Worm (Caenorhabditis elegans) whole organism, mixed stage, embryonic: ENCODE data around the gene str-135.

Source experiments
- bed-3 ChIP-seq: fragments of 200-800 bp; sonication (Bioruptor generic); optimal IDR thresholded peaks from 3 replicates; lab custom pipeline; 2018; ENCODE audit warnings: mild to moderate bottlenecking, missing genetic modification characterization, moderate library complexity, missing compliant biosample characterization
- blmp-1 ChIP-seq: fragments of 150-350 bp; optimal IDR thresholded peaks from 2 replicates; lab custom pipeline; 2014; ENCODE audit warnings: missing biosample characterization, missing genetic modification characterization
- ceh-39 ChIP-seq: fragments of 150-350 bp; optimal IDR thresholded peaks from 2 replicates; lab custom pipeline; 2014; ENCODE audit warnings: missing biosample characterization, missing genetic modification characterization
- ceh-43 ChIP-seq: fragments of 200-800 bp; sonication (Bioruptor generic); optimal IDR thresholded peaks from 2 replicates; lab custom pipeline; 2018; ENCODE audit warnings: mild to moderate bottlenecking, missing genetic modification characterization, moderate library complexity, missing compliant biosample characterization
- ceh-83 ChIP-seq: fragments of 200-800 bp; sonication (Bioruptor generic); optimal IDR thresholded peaks from 2 replicates; lab custom pipeline; 2018; ENCODE audit warnings: mild to moderate bottlenecking, missing genetic modification characterization, missing compliant biosample characterization
- ces-1 ChIP-seq: fragments of 150-350 bp; optimal IDR thresholded peaks from 2 replicates; lab custom pipeline; 2014; ENCODE audit warnings: missing biosample characterization, missing genetic modification reagents, missing genetic modification characterization
- cnd-1 ChIP-seq: fragments of 200-800 bp; sonication (Bioruptor generic); optimal IDR thresholded peaks from 2 replicates; lab custom pipeline; 2018; ENCODE audit warnings: mild to moderate bottlenecking, missing genetic modification characterization, missing compliant biosample characterization
- drap-1 ChIP-seq: fragments of 200-800 bp; sonication (Bioruptor generic); optimal IDR thresholded peaks from 3 replicates; lab custom pipeline; 2018; ENCODE audit warnings: mild to moderate bottlenecking, missing genetic modification characterization, missing compliant biosample characterization
- elt-1 ChIP-seq: sonication (generic microtip); optimal IDR thresholded peaks from 2 replicates; lab custom pipeline; 2017; ENCODE audit warnings: missing genetic modification characterization, mild to moderate bottlenecking, missing compliant biosample characterization, antibody characterized with exemption, moderate library complexity, borderline replicate concordance; ENCODE audit not compliant: insufficient read depth
- elt-3 ChIP-seq: fragments of 150-350 bp; optimal IDR thresholded peaks from 2 replicates; lab custom pipeline; 2014; ENCODE audit warnings: missing biosample characterization, missing genetic modification characterization
- flh-1 ChIP-seq: fragments of 200-800 bp; sonication (Bioruptor generic); optimal IDR thresholded peaks from 2 replicates; lab custom pipeline; 2018; ENCODE audit warnings: mild to moderate bottlenecking, missing genetic modification characterization, moderate library complexity, missing compliant biosample characterization
- ham-2 ChIP-seq: fragments of 200-800 bp; sonication (Bioruptor generic); optimal IDR thresholded peaks from 2 replicates; lab custom pipeline; 2018; ENCODE audit warnings: mild to moderate bottlenecking, missing genetic modification characterization, missing compliant biosample characterization
- hlh-1 ChIP-seq: fragments of 150-350 bp; optimal IDR thresholded peaks from 2 replicates; lab custom pipeline; 2014; ENCODE audit warnings: missing biosample characterization, missing genetic modification reagents, missing genetic modification characterization
- lin-13 ChIP-seq: fragments of 150-350 bp; optimal IDR thresholded peaks from 2 replicates; lab custom pipeline; 2014; ENCODE audit warnings: missing biosample characterization, missing genetic modification characterization
- lin-32 ChIP-seq: fragments of 200-800 bp; sonication (Bioruptor generic); optimal IDR thresholded peaks from 2 replicates; lab custom pipeline; 2018; ENCODE audit warnings: mild to moderate bottlenecking, missing genetic modification characterization, missing compliant biosample characterization
- lsy-2 ChIP-seq: fragments of 150-350 bp; optimal IDR thresholded peaks from 2 replicates; lab custom pipeline; 2014; ENCODE audit warnings: missing biosample characterization, missing genetic modification characterization
- mab-5 ChIP-seq: fragments of 150-350 bp; optimal IDR thresholded peaks from 2 replicates; lab custom pipeline; 2014; ENCODE audit warnings: missing biosample characterization, missing genetic modification characterization
- mep-1 ChIP-seq: fragments of 150-350 bp; optimal IDR thresholded peaks from 2 replicates; lab custom pipeline; 2017; ENCODE audit warnings: missing biosample characterization, missing genetic modification reagents, missing genetic modification characterization, inconsistent platforms
- mls-2 ChIP-seq: sonication (generic microtip); optimal IDR thresholded peaks from 2 replicates; lab custom pipeline; 2016; ENCODE audit warnings: mild to moderate bottlenecking, missing genetic modification characterization, moderate library complexity, missing compliant biosample characterization
- nhr-12 ChIP-seq: fragments of 150-350 bp; optimal IDR thresholded peaks from 2 replicates; lab custom pipeline; 2014; ENCODE audit warnings: missing biosample characterization, missing genetic modification characterization
- nhr-2 ChIP-seq: fragments of 150-350 bp; optimal IDR thresholded peaks from 2 replicates; lab custom pipeline; 2014; ENCODE audit warnings: missing biosample characterization, missing genetic modification characterization
- nhr-237 ChIP-seq: fragments of 150-350 bp; optimal IDR thresholded peaks from 2 replicates; lab custom pipeline; 2014; ENCODE audit warnings: missing biosample characterization, missing genetic modification characterization
- nhr-28 ChIP-seq: fragments of 150-350 bp; optimal IDR thresholded peaks from 2 replicates; lab custom pipeline; 2014; ENCODE audit warnings: missing biosample characterization, missing genetic modification characterization
- nhr-76 ChIP-seq: sonication (generic microtip); optimal IDR thresholded peaks from 2 replicates; lab custom pipeline; 2017; ENCODE audit warnings: missing biosample characterization, missing genetic modification characterization
- pha-4 ChIP-seq: fragments of 150-350 bp; optimal IDR thresholded peaks from 2 replicates; lab custom pipeline; 2018; ENCODE audit warnings: missing biosample characterization, missing genetic modification reagents, missing genetic modification characterization
- sem-2 ChIP-seq: fragments of 200-800 bp; sonication (Bioruptor generic); optimal IDR thresholded peaks from 2 replicates; lab custom pipeline; 2018; ENCODE audit warnings: mild to moderate bottlenecking, missing genetic modification characterization, missing compliant biosample characterization
- snpc-4 ChIP-seq: fragments of 150-350 bp; optimal IDR thresholded peaks from 2 replicates; lab custom pipeline; 2014; ENCODE audit warnings: missing biosample characterization, missing genetic modification characterization
- sptf-1 ChIP-seq: sonication (generic microtip); optimal IDR thresholded peaks from 2 replicates; lab custom pipeline; 2017; ENCODE audit warnings: mild to moderate bottlenecking, missing genetic modification characterization, moderate library complexity, missing compliant biosample characterization
- tbx-8 ChIP-seq: fragments of 200-800 bp; sonication (Bioruptor generic); optimal IDR thresholded peaks from 2 replicates; lab custom pipeline; 2018; ENCODE audit warnings: mild to moderate bottlenecking, missing genetic modification characterization, moderate library complexity, missing compliant biosample characterization
- unc-120 ChIP-seq: sonication (generic microtip); optimal IDR thresholded peaks from 2 replicates; lab custom pipeline; 2017; ENCODE audit warnings: missing genetic modification characterization, missing compliant biosample characterization; ENCODE audit not compliant: poor library complexity, severe bottlenecking
- unc-62 ChIP-seq: fragments of 150-350 bp; optimal IDR thresholded peaks from 2 replicates; lab custom pipeline; 2014; ENCODE audit warnings: missing biosample characterization, missing genetic modification reagents, missing genetic modification characterization
- zip-8 ChIP-seq: fragments of 150-350 bp; optimal IDR thresholded peaks from 2 replicates; lab custom pipeline; 2014; ENCODE audit warnings: missing biosample characterization, missing genetic modification characterization
- ztf-11 ChIP-seq: fragments of 150-350 bp; optimal IDR thresholded peaks from 2 replicates; lab custom pipeline; 2014; ENCODE audit warnings: missing biosample characterization, missing genetic modification characterization

Gene str-135

ce11 chrV:8245457-8245856 is 35.2 kb downstream of the str-135 start, which contains the start of gene C16D9.5:
Gene C16D9.5 (minus strand): TSS chrV:8245557.
- TF ChIP-seq flh-1 (GFP tag; lab: Kevin White, UChicago) (no peak), mls-2 (tag; lab: Kevin White, UChicago) (no peak), nhr-2 (no peak), nhr-237 (tag; lab: Kevin White, UChicago) (no peak), sptf-1 (no peak), zip-8 (tag; lab: Kevin White, UChicago) (no peak), drap-1 (GFP tag; lab: Kevin White, UChicago) (no peak), nhr-28 (no peak), nhr-12 (tag; lab: Kevin White, UChicago) (no peak), mab-5 (tag; lab: Kevin White, UChicago) (no peak), blmp-1 (tag; lab: Kevin White, UChicago) (no peak), lsy-2 (tag; lab: Kevin White, UChicago) (no peak)

- TF ChIP-seq lsy-2 (tag; lab: Kevin White, UChicago) (no peak), sptf-1 (no peak), mep-1 (no peak), mls-2 (tag; lab: Kevin White, UChicago) (no peak), hlh-1 (tag; lab: Kevin White, UChicago) (no peak), ces-1 (GFP tag; lab: Kevin White, UChicago) (no peak), cnd-1 (tag; lab: Kevin White, UChicago) (no peak), nhr-2 (no peak), pha-4 (tag; lab: Kevin White, UChicago) (no peak), nhr-12 (tag; lab: Kevin White, UChicago) (no peak), snpc-4 (tag; lab: Kevin White, UChicago) (no peak), elt-1 (tag; lab: Kevin White, UChicago) (no peak), ceh-39 (tag; lab: Kevin White, UChicago) (no peak), ztf-11 (tag; lab: Kevin White, UChicago) (no peak)
These were observed 37.5 kb downstream of the str-135 start for ce11 chrV:8243201-8243600.

- TF ChIP-seq lin-32 (GFP tag; lab: Kevin White, UChicago): no peak
- TF ChIP-seq sptf-1: no peak
- no peak for TF ChIP-seq snpc-4 (tag; lab: Kevin White, UChicago)
- TF ChIP-seq tbx-8 (GFP tag; lab: Kevin White, UChicago): no peak
- no peak for TF ChIP-seq lin-13 (tag; lab: Kevin White, UChicago)
- TF ChIP-seq bed-3 (GFP tag; lab: Kevin White, UChicago): no peak
- no peak for TF ChIP-seq ztf-11 (tag; lab: Kevin White, UChicago)
- no peak for TF ChIP-seq unc-120 (tag; lab: Kevin White, UChicago)
- TF ChIP-seq ceh-83: no peak
- no peak for TF ChIP-seq drap-1 (GFP tag; lab: Kevin White, UChicago)
- no peak for TF ChIP-seq mls-2 (tag; lab: Kevin White, UChicago)
- no peak for TF ChIP-seq nhr-12 (tag; lab: Kevin White, UChicago)
- no peak for TF ChIP-seq ceh-39 (tag; lab: Kevin White, UChicago)
These were observed 37.9 kb downstream of the str-135 start, which contains the start of gene C16D9.4 for ce11 chrV:8242798-8243197. Gene C16D9.4 (minus strand): TSS chrV:8242898.

- no peak for TF ChIP-seq elt-3 (tag; lab: Kevin White, UChicago)
- TF ChIP-seq pha-4 (tag; lab: Kevin White, UChicago): no peak
- no peak for TF ChIP-seq unc-62
- no peak for TF ChIP-seq elt-1 (tag; lab: Kevin White, UChicago)
- TF ChIP-seq nhr-28: no peak
- no peak for TF ChIP-seq unc-120 (tag; lab: Kevin White, UChicago)
- no peak for TF ChIP-seq nhr-76 (tag; lab: Kevin White, UChicago)
- TF ChIP-seq nhr-237 (tag; lab: Kevin White, UChicago): no peak
- no peak for TF ChIP-seq mab-5 (tag; lab: Kevin White, UChicago)
- no peak for TF ChIP-seq hlh-1 (tag; lab: Kevin White, UChicago)
- no peak for TF ChIP-seq ceh-39 (tag; lab: Kevin White, UChicago)
These were observed 40.7 kb downstream of the str-135 start, which contains the start of gene C16D9.3 for ce11 chrV:8239928-8240327. Gene C16D9.3 (minus strand): TSS chrV:8240028.

ce11 chrV:8238290-8238689 is 42.4 kb downstream of the str-135 start, which contains the start of gene rol-3:
Gene rol-3 (minus strand): TSS chrV:8238409.
- no peak for TF ChIP-seq lin-13 (tag; lab: Kevin White, UChicago)
- TF ChIP-seq nhr-2: no peak
- TF ChIP-seq pha-4 (tag; lab: Kevin White, UChicago): no peak
- no peak for TF ChIP-seq sptf-1
- no peak for TF ChIP-seq unc-120 (tag; lab: Kevin White, UChicago)
- TF ChIP-seq sem-2 (GFP tag; lab: Kevin White, UChicago): no peak
- TF ChIP-seq nhr-76 (tag; lab: Kevin White, UChicago): no peak
- no peak for TF ChIP-seq ceh-43
- no peak for TF ChIP-seq flh-1 (GFP tag; lab: Kevin White, UChicago)
- no peak for TF ChIP-seq hlh-1 (tag; lab: Kevin White, UChicago)
- no peak for TF ChIP-seq ham-2
- no peak for TF ChIP-seq nhr-12 (tag; lab: Kevin White, UChicago)
- TF ChIP-seq nhr-28: no peak
- no peak for TF ChIP-seq snpc-4 (tag; lab: Kevin White, UChicago)
